Worm (Caenorhabditis elegans) whole organism, L2 larva: Measurements from ENCODE around the gene str-88.

Experiments used
- R02D3.7 ChIP-seq: fragments of 150-350 bp; optimal IDR thresholded peaks from 2 replicates; lab custom pipeline; 2014; ENCODE audit warnings: missing biosample characterization, missing genetic modification characterization
- egl-27 ChIP-seq: sonication (generic microtip); optimal IDR thresholded peaks from 3 replicates; lab custom pipeline; 2017; ENCODE audit warnings: missing biosample characterization, missing genetic modification reagents, missing genetic modification characterization
- nhr-11 ChIP-seq: fragments of 150-350 bp; optimal IDR thresholded peaks from 2 replicates; lab custom pipeline; 2014; ENCODE audit warnings: missing biosample characterization, missing genetic modification characterization
- nhr-12 ChIP-seq: fragments of 150-350 bp; optimal IDR thresholded peaks from 2 replicates; lab custom pipeline; 2014; ENCODE audit warnings: missing biosample characterization, missing genetic modification characterization
- nhr-237 ChIP-seq: fragments of 150-350 bp; optimal IDR thresholded peaks from 2 replicates; lab custom pipeline; 2014; ENCODE audit warnings: missing biosample characterization, missing genetic modification characterization
- nhr-25 ChIP-seq: fragments of 150-350 bp; sonication (generic microtip); optimal IDR thresholded peaks from 3 replicates; lab custom pipeline; 2014; ENCODE audit warnings: missing biosample characterization, missing genetic modification characterization

DNA sequence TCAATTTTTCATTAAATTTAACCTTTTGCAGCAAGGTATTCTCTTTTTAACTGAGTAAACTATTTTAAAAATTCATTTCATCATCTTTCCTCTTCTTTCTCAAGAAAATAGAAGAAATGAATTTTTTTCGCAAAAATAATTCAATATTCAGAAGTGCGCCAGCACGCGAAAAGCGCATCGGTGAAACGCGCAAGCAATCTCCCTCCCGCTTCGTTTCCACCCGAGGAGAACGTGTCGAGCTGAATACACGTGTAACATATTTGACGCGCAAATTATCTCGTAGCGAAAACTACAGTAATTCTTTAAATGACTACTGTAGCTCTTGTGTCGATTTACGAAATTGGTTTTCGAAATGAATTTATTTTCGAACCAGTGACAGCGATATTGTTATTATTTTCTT, 8.4 kb upstream of the str-88 start:
- TF ChIP-seq nhr-12 (no peak), nhr-11 (tag; lab: Kevin White, UChicago) (no peak), egl-27 (no peak), R02D3.7 (tag; lab: Kevin White, UChicago) (no peak), nhr-25 (no peak), nhr-237 (tag; lab: Kevin White, UChicago) (no peak)
